Worm (Caenorhabditis elegans) whole organism, young adult: ENCODE data around the gene Y82E9BR.17.

Experiments
- B0035.1 ChIP-seq: sonication (generic microtip); optimal IDR thresholded peaks from 2 replicates; lab custom pipeline; 2016; ENCODE audit warnings: missing genetic modification characterization, mild to moderate bottlenecking, missing compliant biosample characterization, missing genotype, missing genetic modification reagents
- B0261.1 ChIP-seq: sonication (generic microtip); optimal IDR thresholded peaks from 2 replicates; lab custom pipeline; 2016; ENCODE audit warnings: mild to moderate bottlenecking, missing genetic modification characterization, moderate library complexity, missing compliant biosample characterization
- D2030.7 ChIP-seq: fragments of 200-800 bp; sonication (Bioruptor generic); IDR thresholded peaks from 2 replicates; pipeline ENCODE4 v1.3.6; 2022; ENCODE audit warnings: missing genetic modification reagents, missing genetic modification characterization, missing compliant biosample characterization
- F10E7.11 ChIP-seq: sonication (generic microtip); optimal IDR thresholded peaks from 2 replicates; lab custom pipeline; 2017; ENCODE audit warnings: mild to moderate bottlenecking, missing genetic modification characterization, moderate library complexity, missing compliant biosample characterization
- F33H1.4 ChIP-seq: fragments of 200-800 bp; sonication (Bioruptor generic); IDR thresholded peaks from 2 replicates; pipeline ENCODE4 v1.3.6; 2022; ENCODE audit warnings: missing genetic modification reagents, missing genetic modification characterization, missing compliant biosample characterization
- F37B4.10 ChIP-seq: fragments of 200-800 bp; sonication (Bioruptor generic); IDR thresholded peaks from 2 replicates; pipeline ENCODE4 v1.3.6; 2022; ENCODE audit warnings: missing genetic modification characterization, missing compliant biosample characterization
- F39B2.1 ChIP-seq: fragments of 200-800 bp; sonication (Bioruptor generic); IDR thresholded peaks from 2 replicates; pipeline ENCODE4 v1.3.6; 2022; ENCODE audit warnings: missing genetic modification reagents, missing genetic modification characterization, missing compliant biosample characterization
- F55B11.4 ChIP-seq: sonication (generic microtip); optimal IDR thresholded peaks from 2 replicates; lab custom pipeline; 2016; ENCODE audit warnings: missing compliant biosample characterization, missing genetic modification characterization, borderline replicate concordance; ENCODE audit not compliant: insufficient read depth
- F57C9.4 ChIP-seq: sonication (generic microtip); optimal IDR thresholded peaks from 2 replicates; lab custom pipeline; 2017; ENCODE audit warnings: mild to moderate bottlenecking, missing genetic modification characterization, missing compliant biosample characterization
- K12H6.12 ChIP-seq: fragments of 200-800 bp; sonication (Bioruptor generic); optimal IDR thresholded peaks from 2 replicates; lab custom pipeline; 2018; ENCODE audit warnings: mild to moderate bottlenecking, missing genetic modification characterization, missing compliant biosample characterization
- Y67H2A.10 ChIP-seq: fragments of 200-800 bp; sonication (Bioruptor generic); conservative IDR thresholded peaks from 2 replicates; pipeline ENCODE4 v1.3.6; 2022; ENCODE audit warnings: missing genetic modification reagents, missing genetic modification characterization, missing compliant biosample characterization
- athp-1 ChIP-seq: sonication (generic microtip); optimal IDR thresholded peaks from 2 replicates; lab custom pipeline; 2017; ENCODE audit warnings: mild to moderate bottlenecking, missing genetic modification characterization, missing compliant biosample characterization
- bed-2 ChIP-seq: fragments of 200-800 bp; sonication (Bioruptor generic); IDR thresholded peaks from 2 replicates; pipeline ENCODE4 v1.3.6; 2022; ENCODE audit warnings: missing genetic modification reagents, missing genetic modification characterization, missing compliant biosample characterization
- cebp-2 ChIP-seq: fragments of 200-800 bp; sonication (Bioruptor generic); IDR thresholded peaks from 2 replicates; pipeline ENCODE4 v1.3.6; 2022; ENCODE audit warnings: missing genetic modification characterization, missing compliant biosample characterization
- ceh-100 ChIP-seq: fragments of 200-800 bp; sonication (Bioruptor generic); IDR thresholded peaks from 2 replicates; pipeline ENCODE4 v1.3.6; 2022; ENCODE audit warnings: missing genetic modification reagents, missing genetic modification characterization, missing compliant biosample characterization
- ceh-58 ChIP-seq: fragments of 200-800 bp; sonication (Bioruptor generic); IDR thresholded peaks from 2 replicates; pipeline ENCODE4 v1.3.6; 2022; ENCODE audit warnings: missing genetic modification characterization, missing compliant biosample characterization
- die-1 ChIP-seq: sonication (generic microtip); optimal IDR thresholded peaks from 2 replicates; lab custom pipeline; 2016; ENCODE audit warnings: missing genotype, mild to moderate bottlenecking, missing genetic modification characterization, missing compliant biosample characterization
- dpff-1 ChIP-seq: sonication (generic microtip); optimal IDR thresholded peaks from 2 replicates; lab custom pipeline; 2017; ENCODE audit warnings: mild to moderate bottlenecking, missing genetic modification characterization, missing compliant biosample characterization
- dpl-1 ChIP-seq: fragments of 150-350 bp; optimal IDR thresholded peaks from 2 replicates; lab custom pipeline; 2014; ENCODE audit warnings: missing biosample characterization, missing genetic modification reagents, missing genetic modification characterization
- efl-1 ChIP-seq: fragments of 150-350 bp; optimal IDR thresholded peaks from 2 replicates; lab custom pipeline; 2014; ENCODE audit warnings: missing biosample characterization, missing genetic modification reagents, missing genetic modification characterization
- ekl-4 ChIP-seq: fragments of 200-800 bp; sonication (Bioruptor generic); IDR thresholded peaks from 2 replicates; pipeline ENCODE4 v1.3.6; 2022; ENCODE audit warnings: missing genetic modification reagents, missing genetic modification characterization, missing compliant biosample characterization
- ets-4 ChIP-seq: fragments of 200-800 bp; sonication (Bioruptor generic); optimal IDR thresholded peaks from 2 replicates; lab custom pipeline; 2018; ENCODE audit warnings: mild to moderate bottlenecking, missing genetic modification characterization, missing compliant biosample characterization
- fkh-3 ChIP-seq: sonication (generic microtip); optimal IDR thresholded peaks from 2 replicates; lab custom pipeline; 2016; ENCODE audit warnings: mild to moderate bottlenecking, missing genetic modification characterization, missing compliant biosample characterization
- hlh-26 ChIP-seq: fragments of 200-800 bp; sonication (Bioruptor generic); conservative IDR thresholded peaks from 2 replicates; pipeline ENCODE4 v1.3.6; 2022; ENCODE audit warnings: missing genetic modification reagents, missing genetic modification characterization, missing compliant biosample characterization
- hmg-1.2 ChIP-seq: fragments of 200-800 bp; sonication (Bioruptor generic); IDR thresholded peaks from 2 replicates; pipeline ENCODE4 v1.3.6; 2022; ENCODE audit warnings: missing genetic modification reagents, missing genetic modification characterization, missing compliant biosample characterization
- hrde-1 ChIP-seq: sonication (generic microtip); optimal IDR thresholded peaks from 2 replicates; lab custom pipeline; 2016; ENCODE audit warnings: missing genetic modification characterization, mild to moderate bottlenecking, missing compliant biosample characterization, moderate library complexity, missing genotype, missing genetic modification reagents, borderline replicate concordance
- let-526 ChIP-seq: fragments of 200-800 bp; sonication (Bioruptor generic); IDR thresholded peaks from 2 replicates; pipeline ENCODE4 v1.3.6; 2022; ENCODE audit warnings: missing genetic modification reagents, missing genetic modification characterization, missing compliant biosample characterization
- lin-35 ChIP-seq, 3 experiments: fragments of 150-350 bp in 2 of 3; sonication (generic microtip) in 1 of 3; optimal IDR thresholded peaks; 2 replicates each; lab custom pipeline; 2014 to 2018; ENCODE audit warnings: missing biosample characterization in 3 of 3, missing genetic modification characterization in 3 of 3, missing genetic modification reagents in 3 of 3
- lir-1 ChIP-seq: fragments of 200-800 bp; sonication (Bioruptor generic); conservative IDR thresholded peaks from 2 replicates; pipeline ENCODE4 v1.3.6; 2022; ENCODE audit warnings: missing genetic modification reagents, missing genetic modification characterization, missing compliant biosample characterization
- madf-10 ChIP-seq: sonication (generic microtip); optimal IDR thresholded peaks from 2 replicates; lab custom pipeline; 2016; ENCODE audit warnings: mild to moderate bottlenecking, missing genetic modification characterization, missing compliant biosample characterization
- madf-6 ChIP-seq: fragments of 200-800 bp; sonication (Bioruptor generic); IDR thresholded peaks from 2 replicates; pipeline ENCODE4 v1.3.6; 2022; ENCODE audit warnings: missing genetic modification reagents, missing genetic modification characterization, missing compliant biosample characterization
- mxl-1 ChIP-seq: sonication (generic microtip); optimal IDR thresholded peaks from 2 replicates; lab custom pipeline; 2016; ENCODE audit warnings: missing genetic modification characterization, missing compliant biosample characterization
- nhr-179 ChIP-seq: sonication (generic microtip); optimal IDR thresholded peaks from 2 replicates; lab custom pipeline; 2016; ENCODE audit warnings: mild to moderate bottlenecking, missing genetic modification characterization, missing compliant biosample characterization
- nhr-27 ChIP-seq: fragments of 200-800 bp; sonication (Bioruptor generic); optimal IDR thresholded peaks from 2 replicates; lab custom pipeline; 2018; ENCODE audit warnings: mild to moderate bottlenecking, missing genetic modification characterization, moderate library complexity, missing compliant biosample characterization
- nhr-80 ChIP-seq: sonication (generic microtip); optimal IDR thresholded peaks from 2 replicates; lab custom pipeline; 2016; ENCODE audit warnings: missing genetic modification characterization, missing compliant biosample characterization
- rpc-1 ChIP-seq, 2 experiments: fragments of 150-350 bp in 1 of 2; sonication (generic microtip) in 1 of 2; optimal IDR thresholded peaks; 2 replicates each; lab custom pipeline; 2014 to 2018; ENCODE audit warnings: missing biosample characterization in 1 of 2, missing genetic modification characterization in 1 of 2, missing genetic modification reagents in 1 of 2, missing genotype in 1 of 2
- snpc-3.4 ChIP-seq: sonication (generic microtip); optimal IDR thresholded peaks from 2 replicates; lab custom pipeline; 2017; ENCODE audit warnings: missing genetic modification characterization, mild to moderate bottlenecking, missing compliant biosample characterization, antibody characterized with exemption, moderate library complexity, missing genotype, missing genetic modification reagents
- snpc-4 ChIP-seq, 5 experiments: fragments of 150-350 bp in 1 of 5; sonication (generic microtip) in 4 of 5; optimal IDR thresholded peaks; 2 replicates each; lab custom pipeline; 2014 to 2018; ENCODE audit warnings: missing genetic modification characterization in 5 of 5, missing biosample characterization in 3 of 5, antibody characterized with exemption in 2 of 5, mild to moderate bottlenecking in 2 of 5, missing compliant biosample characterization in 2 of 5, missing genotype in 2 of 5, moderate library complexity in 2 of 5, missing genetic modification reagents in 1 of 5
- tbp1 ChIP-seq: fragments of 200-800 bp; sonication (Bioruptor generic); optimal IDR thresholded peaks from 2 replicates; lab custom pipeline; 2018; ENCODE audit warnings: mild to moderate bottlenecking, missing genetic modification characterization, missing compliant biosample characterization
- zfh-2 ChIP-seq: fragments of 200-800 bp; sonication (Bioruptor generic); conservative IDR thresholded peaks from 2 replicates; pipeline ENCODE4 v1.3.6; 2022; ENCODE audit warnings: missing genetic modification reagents, missing genetic modification characterization, missing compliant biosample characterization
- ztf-18 ChIP-seq: sonication (generic microtip); optimal IDR thresholded peaks from 2 replicates; lab custom pipeline; 2016; ENCODE audit warnings: missing genotype, mild to moderate bottlenecking, missing genetic modification characterization, missing compliant biosample characterization
- ztf-28 ChIP-seq: fragments of 200-800 bp; sonication (Bioruptor generic); IDR thresholded peaks from 2 replicates; pipeline ENCODE4 v1.3.6; 2022; ENCODE audit warnings: missing genetic modification reagents, missing genetic modification characterization, missing compliant biosample characterization
- ztf-3 ChIP-seq: fragments of 200-800 bp; sonication (Bioruptor generic); optimal IDR thresholded peaks from 2 replicates; lab custom pipeline; 2018; ENCODE audit warnings: mild to moderate bottlenecking, missing genetic modification characterization, missing compliant biosample characterization

Y82E9BR.17 gene

ce11 chrIII:1421436-1421835 is 34.1 kb downstream of the Y82E9BR.17 start:
- peak; percentile 60; the same call in 1 of the 2 replicates for TF ChIP-seq zfh-2 (GFP tag; lab: Robert Waterston, UW)
- no peak for TF ChIP-seq hlh-26 (GFP tag; lab: Robert Waterston, UW)

ce11 chrIII:1420357-1420814 is 35.2 kb downstream of the Y82E9BR.17 start:
- peak; percentile 41 for TF ChIP-seq dpl-1
- peak; percentile 43 for TF ChIP-seq madf-6 (GFP tag; lab: Robert Waterston, UW)
- TF ChIP-seq efl-1 (GFP tag; lab: Kevin White, UChicago): peak; percentile 55
- peak; percentile 39 for TF ChIP-seq F33H1.4
- TF ChIP-seq D2030.7 (GFP tag; lab: Robert Waterston, UW): peak; percentile 53

ce11 chrIII:1419700-1420356 is 35.7 kb downstream of the Y82E9BR.17 start:
- no peak for TF ChIP-seq let-526 (GFP tag; lab: Robert Waterston, UW)
- peak in 2 of 3 experiments; percentile 44 to 49 for TF ChIP-seq lin-35 (GFP tag; optimal IDR thresholded peaks at IDR 0.05; lab: Kevin White, UChicago)
- TF ChIP-seq ztf-3 (GFP tag; lab: Kevin White, UChicago): peak; percentile 74
- TF ChIP-seq nhr-80 (tag; lab: Kevin White, UChicago): peak; percentile 12
- TF ChIP-seq tbp1 (GFP tag; lab: Kevin White, UChicago): peak; percentile 69
- no peak for TF ChIP-seq lir-1 (GFP tag; lab: Robert Waterston, UW)
- no peak for TF ChIP-seq F57C9.4 (tag; lab: Kevin White, UChicago)
- TF ChIP-seq rpc-1 (optimal IDR thresholded peaks at IDR 0.05; lab: Kevin White, UChicago): no peak
- peak; percentile 11 for TF ChIP-seq rpc-1 (tag; optimal IDR thresholded peaks at IDR 0.05; lab: Kevin White, UChicago)
- no peak for TF ChIP-seq bed-2 (GFP tag; lab: Robert Waterston, UW)
- TF ChIP-seq madf-10 (tag; lab: Kevin White, UChicago): peak; percentile 90
- TF ChIP-seq fkh-3: peak; percentile 89
- peak; percentile 82; the same call in 1 of the 2 replicates for TF ChIP-seq cebp-2 (GFP tag; lab: Robert Waterston, UW)
- TF ChIP-seq die-1 (tag; lab: Kevin White, UChicago): peak; percentile 79
- TF ChIP-seq nhr-179 (tag; lab: Kevin White, UChicago): no peak
- TF ChIP-seq hmg-1.2 (GFP tag; lab: Robert Waterston, UW): peak; percentile 55
- no peak for TF ChIP-seq F55B11.4 (tag; lab: Kevin White, UChicago)
- peak; percentile 83 for TF ChIP-seq nhr-27 (tag; lab: Kevin White, UChicago)
- TF ChIP-seq mxl-1 (tag; lab: Kevin White, UChicago): peak; percentile 69
- TF ChIP-seq snpc-4 (GFP tag; optimal IDR thresholded peaks at IDR 0.05; lab: Kevin White, UChicago): peak; percentile 51
- TF ChIP-seq snpc-4 (tag; optimal IDR thresholded peaks at IDR 0.05; lab: Kevin White, UChicago): peak in 3 of 4 experiments; percentile 16 to 60 (median 59)
- TF ChIP-seq B0035.1 (tag; lab: Kevin White, UChicago): peak; percentile 93
- TF ChIP-seq snpc-3.4 (tag; lab: Kevin White, UChicago): peak; percentile 61
- no peak; the same call in none of the 2 replicates for TF ChIP-seq ceh-100
- TF ChIP-seq B0261.1 (tag; lab: Kevin White, UChicago): peak; percentile 36
- TF ChIP-seq ekl-4 (GFP tag; lab: Robert Waterston, UW): peak; percentile 91
- peak; percentile 81 for TF ChIP-seq dpff-1 (tag; lab: Kevin White, UChicago)
- 0 out of 2 replicates have a peak, but pooled peaks have one; percentile 42 for TF ChIP-seq F37B4.10
- no peak for TF ChIP-seq ztf-28
- TF ChIP-seq hrde-1 (tag; lab: Kevin White, UChicago): peak; percentile 96
- peak; percentile 57 for TF ChIP-seq ztf-18 (tag; lab: Kevin White, UChicago)
- TF ChIP-seq ceh-58 (GFP tag; lab: Robert Waterston, UW): no peak
- TF ChIP-seq F10E7.11: peak; percentile 94
- TF ChIP-seq athp-1 (tag; lab: Kevin White, UChicago): peak; percentile 96
- peak; percentile 94 for TF ChIP-seq F39B2.1 (GFP tag; lab: Robert Waterston, UW)
- TF ChIP-seq Y67H2A.10 (GFP tag; lab: Robert Waterston, UW): no peak
- no peak for TF ChIP-seq ets-4 (GFP tag; lab: Kevin White, UChicago)
- TF ChIP-seq K12H6.12 (tag; lab: Kevin White, UChicago): peak; percentile 79
